Fruit fly (Drosophila melanogaster) whole organism, adult: ENCODE measurements around the gene CG3546.

Experiments used
- CG12768 ChIP-seq: fragments of 200-800 bp; sonication (Bioruptor generic); optimal IDR thresholded peaks from 2 replicates; lab custom pipeline; 2017; ENCODE audit warnings: missing biosample characterization, missing genetic modification characterization, mild to moderate bottlenecking, moderate library complexity, missing genetic modification reagents
- CG14711 ChIP-seq: fragments of 200-800 bp; sonication (Bioruptor generic); optimal IDR thresholded peaks from 2 replicates; lab custom pipeline; 2018; ENCODE audit warnings: missing biosample characterization, mild to moderate bottlenecking, missing genetic modification characterization, moderate library complexity
- CG1620 ChIP-seq: fragments of 200-800 bp; sonication (Bioruptor generic); optimal IDR thresholded peaks from 2 replicates; lab custom pipeline; 2016; ENCODE audit warnings: missing biosample characterization, missing genetic modification characterization
- CG5204 ChIP-seq: fragments of 200-800 bp; sonication (Bioruptor generic); optimal IDR thresholded peaks from 2 replicates; lab custom pipeline; 2016; ENCODE audit warnings: missing biosample characterization, missing genetic modification characterization
- CG7101 ChIP-seq: fragments of 200-800 bp; sonication (Bioruptor generic); optimal IDR thresholded peaks from 2 replicates; lab custom pipeline; 2018; ENCODE audit warnings: missing biosample characterization, mild to moderate bottlenecking, missing genetic modification characterization, moderate library complexity
- Clk ChIP-seq: fragments of 200-800 bp; sonication (Bioruptor generic); optimal IDR thresholded peaks from 2 replicates; lab custom pipeline; 2017; ENCODE audit warnings: missing biosample characterization, missing genetic modification characterization
- Crg-1 ChIP-seq: fragments of 200-800 bp; sonication (Bioruptor generic); optimal IDR thresholded peaks from 2 replicates; lab custom pipeline; 2016; ENCODE audit warnings: missing biosample characterization, missing genetic modification characterization
- Hr96 ChIP-seq: fragments of 200-800 bp; sonication (Bioruptor generic); optimal IDR thresholded peaks from 2 replicates; lab custom pipeline; 2016; ENCODE audit warnings: missing biosample characterization, missing genetic modification characterization
- Mnt ChIP-seq: fragments of 200-800 bp; sonication (Bioruptor generic); optimal IDR thresholded peaks from 2 replicates; lab custom pipeline; 2016; ENCODE audit warnings: missing biosample characterization, mild to moderate bottlenecking, missing genetic modification characterization
- bab1 ChIP-seq: fragments of 200-800 bp; sonication (Bioruptor generic); optimal IDR thresholded peaks from 3 replicates; lab custom pipeline; 2019; ENCODE audit warnings: missing biosample characterization, mild to moderate bottlenecking, missing genetic modification characterization, moderate library complexity
- cic ChIP-seq: fragments of 200-800 bp; sonication (Bioruptor generic); optimal IDR thresholded peaks from 2 replicates; lab custom pipeline; 2017; ENCODE audit warnings: missing biosample characterization, mild to moderate bottlenecking, missing genetic modification characterization, moderate library complexity
- cnc ChIP-seq, 2 experiments: fragments of >200 bp; optimal IDR thresholded peaks; 2 replicates each; lab custom pipeline; 2017
- kay ChIP-seq: fragments of 200-800 bp; sonication (Bioruptor generic); peaks from one replicate; lab custom pipeline; 2016; ENCODE audit warnings: missing biosample characterization, missing genetic modification characterization, borderline replicate concordance
- ovo ChIP-seq: fragments of 200-800 bp; sonication (Bioruptor generic); optimal IDR thresholded peaks from 2 replicates; lab custom pipeline; 2016; ENCODE audit warnings: missing biosample characterization, missing genetic modification characterization
- pad ChIP-seq: fragments of 200-800 bp; sonication (Bioruptor generic); optimal IDR thresholded peaks from 3 replicates; lab custom pipeline; 2017; ENCODE audit warnings: missing biosample characterization, missing genetic modification characterization, mild to moderate bottlenecking, moderate library complexity, missing genetic modification reagents
- tj ChIP-seq: fragments of 200-800 bp; sonication (Bioruptor generic); optimal IDR thresholded peaks from 3 replicates; lab custom pipeline; 2017; ENCODE audit warnings: missing biosample characterization, mild to moderate bottlenecking, missing genetic modification characterization, moderate library complexity
- toe ChIP-seq: fragments of 200-800 bp; sonication (Bioruptor generic); optimal IDR thresholded peaks from 2 replicates; lab custom pipeline; 2016; ENCODE audit warnings: missing biosample characterization, missing genetic modification characterization

Gene CG3546

DNA sequence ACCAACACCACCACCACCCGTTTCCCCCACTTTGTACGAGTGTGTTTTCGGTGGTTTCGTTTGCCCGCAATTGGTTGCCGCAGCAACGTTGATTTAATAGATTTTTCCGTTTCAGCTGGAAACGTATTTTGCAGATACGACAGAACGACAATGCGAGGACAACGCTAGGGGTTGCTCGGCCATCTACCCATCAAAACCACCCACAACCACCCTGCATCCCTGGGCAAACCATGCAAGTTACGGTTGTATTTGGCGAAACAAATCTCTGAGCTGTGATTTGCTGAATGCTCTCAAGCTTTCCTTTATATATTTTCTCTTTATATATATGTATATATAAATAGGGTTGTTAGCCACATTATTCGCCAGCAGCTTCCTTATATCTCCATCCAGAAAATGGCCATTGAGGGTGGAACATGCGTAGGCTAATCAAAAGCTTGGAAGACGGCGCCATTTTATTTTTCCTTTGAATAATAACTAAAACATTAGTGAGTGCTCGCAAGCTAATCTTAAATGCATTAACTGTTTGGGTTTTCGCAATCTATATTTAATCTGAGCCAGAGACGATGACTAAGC lies 42.1 kb downstream of the CG3546 start:
- no peak for TF ChIP-seq bab1 (GFP tag; lab: Kevin White, UChicago)
- TF ChIP-seq toe, result no peak
- no peak for TF ChIP-seq Clk (GFP tag; lab: Kevin White, UChicago)
- no peak for TF ChIP-seq pad (GFP tag; lab: Kevin White, UChicago)
- TF ChIP-seq Mnt (GFP tag; lab: Kevin White, UChicago), result no peak
- TF ChIP-seq Hr96 (GFP tag; lab: Kevin White, UChicago), result no peak
- no peak for TF ChIP-seq CG1620 (GFP tag; lab: Kevin White, UChicago)
- TF ChIP-seq cnc (optimal IDR thresholded peaks at IDR 0.05; lab: Kevin White, UChicago), result no peak
- no peak for TF ChIP-seq CG14711 (tag; lab: Kevin White, UChicago)
- no peak for TF ChIP-seq CG7101 (tag; lab: Kevin White, UChicago)
- no peak for TF ChIP-seq cic (GFP tag; lab: Kevin White, UChicago)
- no peak for TF ChIP-seq CG5204 (GFP tag; lab: Kevin White, UChicago)

DNA sequence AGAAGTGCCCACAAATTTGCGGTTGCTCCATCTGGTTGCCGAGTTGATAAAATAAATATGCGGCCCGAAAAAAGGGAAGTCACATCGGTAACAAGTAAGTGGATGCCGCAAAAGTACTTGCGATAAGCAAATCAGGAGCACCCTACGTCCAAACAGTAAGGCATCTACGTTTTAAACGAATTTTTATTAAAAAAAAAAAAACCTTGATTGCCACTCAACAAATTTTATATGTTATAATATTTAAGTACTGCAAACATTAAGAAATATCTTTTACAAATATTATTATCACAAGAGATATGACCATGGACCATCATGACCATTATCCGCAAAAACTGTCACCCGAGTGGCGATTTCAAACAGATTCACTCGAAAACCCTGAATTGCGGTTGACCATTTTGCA lies 46.2 kb downstream of the CG3546 start:
- TF ChIP-seq cnc (optimal IDR thresholded peaks at IDR 0.05; lab: Kevin White, UChicago), result no peak
- TF ChIP-seq CG14711 (tag; lab: Kevin White, UChicago), result peak; percentile 10

DNA sequence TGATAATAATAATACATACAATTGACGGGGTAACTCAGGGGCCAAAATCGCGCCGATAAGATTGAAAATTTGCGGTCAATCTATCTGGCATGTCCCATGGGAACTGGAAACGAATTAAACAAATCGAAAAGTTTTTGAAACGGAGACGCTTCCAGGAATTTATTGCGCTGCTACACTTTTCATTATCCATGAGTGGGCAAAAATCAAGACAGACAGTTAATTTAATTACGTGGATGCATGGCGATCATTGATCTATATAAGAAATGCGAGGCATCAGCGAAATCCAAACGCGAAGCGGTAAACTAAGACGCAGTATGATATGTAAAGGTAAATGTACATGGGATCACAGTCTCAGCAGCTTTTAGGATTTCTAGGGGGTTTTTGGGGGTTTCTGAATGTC lies 46.7 kb downstream of the CG3546 start:
- TF ChIP-seq CG14711 (tag; lab: Kevin White, UChicago) (no peak), CG5204 (GFP tag; lab: Kevin White, UChicago) (no peak), tj (peak; percentile 90), Clk (GFP tag; lab: Kevin White, UChicago) (no peak), Hr96 (GFP tag; lab: Kevin White, UChicago) (no peak), bab1 (GFP tag; lab: Kevin White, UChicago) (no peak)

DNA sequence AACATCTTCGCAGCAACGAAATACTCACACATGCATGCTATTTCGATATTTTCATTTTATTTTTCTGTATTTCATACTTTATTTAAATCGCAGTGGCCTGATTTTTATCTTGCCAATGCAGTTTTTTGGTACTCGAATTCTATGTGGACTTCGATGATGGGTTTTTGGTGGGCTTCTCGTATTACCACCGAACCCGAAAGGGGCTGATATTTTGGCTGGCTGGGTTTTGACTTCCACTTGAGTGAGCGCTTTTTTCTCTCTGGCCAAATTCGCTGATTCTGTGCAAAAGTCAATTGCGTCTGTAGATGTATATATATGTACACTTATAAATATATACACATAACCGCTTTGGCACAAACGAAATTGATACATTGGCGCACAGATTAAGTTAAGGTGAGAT lies 47.4 kb downstream of the CG3546 start:
- TF ChIP-seq ovo (GFP tag; lab: Kevin White, UChicago), result no peak
- no peak for TF ChIP-seq CG5204 (GFP tag; lab: Kevin White, UChicago)
- TF ChIP-seq bab1 (GFP tag; lab: Kevin White, UChicago), result peak; percentile 22
- TF ChIP-seq CG1620 (GFP tag; lab: Kevin White, UChicago), result no peak
- peak; percentile 91 for TF ChIP-seq tj

DNA sequence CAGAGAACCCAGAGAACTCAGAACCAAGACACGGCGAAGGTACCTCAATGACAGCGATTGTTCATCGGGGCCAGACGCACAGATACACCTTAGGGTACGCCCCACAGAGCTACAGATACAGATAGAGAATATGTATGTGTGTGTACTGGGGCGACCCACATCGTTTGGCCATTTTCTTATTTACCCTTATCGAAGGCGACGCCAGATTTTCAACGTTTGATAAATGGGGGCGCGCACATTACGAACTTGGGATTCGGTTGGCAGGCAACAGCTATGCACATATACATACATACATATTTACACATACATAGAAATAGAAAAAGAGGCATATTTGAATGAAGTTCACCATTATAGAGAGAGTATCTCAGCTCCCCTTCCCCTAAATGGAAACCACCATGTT lies 48.6 kb downstream of the CG3546 start:
- TF ChIP-seq tj (no peak), bab1 (GFP tag; lab: Kevin White, UChicago) (no peak), CG5204 (GFP tag; lab: Kevin White, UChicago) (no peak), CG7101 (tag; lab: Kevin White, UChicago) (no peak), toe (no peak), cnc (optimal IDR thresholded peaks at IDR 0.05; lab: Kevin White, UChicago) (no peak), CG12768 (no peak), kay (GFP tag; lab: Kevin White, UChicago) (no peak)

DNA sequence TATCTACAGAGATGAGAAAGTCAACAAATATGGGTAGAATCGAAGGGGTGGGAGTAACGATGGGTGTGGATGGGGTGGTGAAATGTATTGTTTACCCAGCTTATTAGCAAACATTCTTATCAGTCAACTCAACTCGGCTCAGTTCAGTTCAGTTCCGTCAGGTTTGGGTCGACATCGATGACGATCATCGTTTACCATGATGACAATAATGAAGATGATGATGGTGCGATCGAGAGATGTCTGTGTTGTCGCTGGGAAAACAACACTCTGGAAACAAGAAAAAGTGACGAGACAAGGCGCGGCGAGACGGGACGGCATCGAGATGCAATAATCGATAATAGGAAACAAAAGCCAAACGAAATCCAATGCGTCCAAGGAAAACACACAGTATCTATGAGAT lies 51.9 kb downstream of the CG3546 start:
- TF ChIP-seq ovo (GFP tag; lab: Kevin White, UChicago) (peak; percentile 18), Crg-1 (GFP tag; lab: Kevin White, UChicago) (no peak), kay (GFP tag; lab: Kevin White, UChicago) (no peak), CG14711 (tag; lab: Kevin White, UChicago) (no peak), CG1620 (GFP tag; lab: Kevin White, UChicago) (no peak), cic (GFP tag; lab: Kevin White, UChicago) (no peak), CG5204 (GFP tag; lab: Kevin White, UChicago) (no peak), CG7101 (tag; lab: Kevin White, UChicago) (peak; percentile 11), tj (no peak)
